Worm (Caenorhabditis elegans) whole organism, midembryonic: ENCODE results near the gene C06E8.5.

Source experiments
- T22C8.4 ChIP-seq: fragments of 200-800 bp; sonication (Bioruptor generic); IDR thresholded peaks from 2 replicates; pipeline ENCODE4 v1.3.6; 2022; ENCODE audit warnings: missing genetic modification characterization, missing compliant biosample characterization
- cog-1 ChIP-seq: sonication (generic microtip); optimal IDR thresholded peaks from 2 replicates; lab custom pipeline; 2016; ENCODE audit warnings: missing genetic modification characterization, missing compliant biosample characterization
- flt-1 ChIP-seq: fragments of 200-800 bp; sonication (Bioruptor generic); IDR thresholded peaks from 2 replicates; pipeline ENCODE4 v1.3.6; 2022; ENCODE audit warnings: missing genetic modification characterization, missing compliant biosample characterization
- klf-2 ChIP-seq: fragments of 200-800 bp; sonication (Bioruptor generic); conservative IDR thresholded peaks from 2 replicates; pipeline ENCODE4 v1.3.6; 2022; ENCODE audit warnings: missing genetic modification reagents, missing genetic modification characterization, missing compliant biosample characterization
- med-1 ChIP-seq: sonication (generic microtip); optimal IDR thresholded peaks from 2 replicates; lab custom pipeline; 2017; ENCODE audit warnings: missing genetic modification characterization, mild to moderate bottlenecking, missing compliant biosample characterization, antibody characterized with exemption, missing genetic modification reagents; ENCODE audit not compliant: insufficient read depth
- ref-1 ChIP-seq: fragments of 200-800 bp; sonication (Bioruptor generic); conservative IDR thresholded peaks from 2 replicates; pipeline ENCODE4 v1.3.6; 2022; ENCODE audit warnings: missing genetic modification reagents, missing genetic modification characterization, missing compliant biosample characterization
- tab-1 ChIP-seq: fragments of 200-800 bp; sonication (Bioruptor generic); IDR thresholded peaks from 2 replicates; pipeline ENCODE4 v1.3.6; 2022; ENCODE audit warnings: missing genetic modification characterization, missing compliant biosample characterization
- ztf-23 ChIP-seq: fragments of 200-800 bp; sonication (Bioruptor generic); IDR thresholded peaks from 2 replicates; pipeline ENCODE4 v1.3.6; 2022; ENCODE audit warnings: missing genetic modification reagents, missing genetic modification characterization, missing compliant biosample characterization
- ztf-29 ChIP-seq: fragments of 200-800 bp; sonication (Bioruptor generic); IDR thresholded peaks from 2 replicates; pipeline ENCODE4 v1.3.6; 2022; ENCODE audit warnings: missing genetic modification reagents, missing genetic modification characterization, missing compliant biosample characterization

The C06E8.5 gene

ce11 chrIII:6969781-6970342 lies 35.4 kb downstream of the C06E8.5 start:
- no peak for TF ChIP-seq med-1 (GFP tag; lab: Kevin White, UChicago)
- TF ChIP-seq ztf-29 (GFP tag; lab: Robert Waterston, UW): no peak
- no peak for TF ChIP-seq flt-1
- no peak for TF ChIP-seq klf-2 (GFP tag; lab: Robert Waterston, UW)
- no peak for TF ChIP-seq ref-1 (GFP tag; lab: Robert Waterston, UW)
- TF ChIP-seq ztf-23: no peak
- no peak for TF ChIP-seq tab-1 (GFP tag; lab: Robert Waterston, UW)
- no peak for TF ChIP-seq T22C8.4 (GFP tag; lab: Robert Waterston, UW)
- no peak for TF ChIP-seq cog-1 (tag; lab: Kevin White, UChicago)

DNA sequence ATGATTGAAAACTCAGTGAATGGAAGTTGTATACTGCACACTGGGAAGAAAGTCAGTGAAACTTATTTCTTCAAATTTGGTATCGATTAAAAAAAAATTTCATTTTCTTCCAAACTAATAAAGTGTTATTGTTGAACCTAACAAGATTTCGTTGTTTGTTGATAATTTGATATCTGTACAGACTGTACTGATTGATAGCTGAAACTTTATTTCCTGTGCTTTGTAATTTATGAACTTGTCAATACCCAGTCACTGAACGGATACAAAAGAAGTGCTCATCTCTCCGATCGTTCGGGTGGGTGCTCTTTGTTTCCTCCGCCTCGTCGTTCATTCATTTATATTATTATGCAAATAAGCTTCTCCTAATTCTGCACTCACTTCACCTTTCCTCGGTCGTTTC lies 36.2 kb downstream of the C06E8.5 start, which contains the start of gene F31E3.12:
TSS of gene F31E3.12 (plus strand) at position 301 of the 400 bp plus-strand sequence.
- no peak for TF ChIP-seq klf-2 (GFP tag; lab: Robert Waterston, UW)
- no peak for TF ChIP-seq med-1 (GFP tag; lab: Kevin White, UChicago)
- TF ChIP-seq flt-1: no peak
- TF ChIP-seq ztf-23: no peak
- TF ChIP-seq ref-1 (GFP tag; lab: Robert Waterston, UW): no peak
- no peak for TF ChIP-seq cog-1 (tag; lab: Kevin White, UChicago)
- no peak for TF ChIP-seq ztf-29 (GFP tag; lab: Robert Waterston, UW)
- no peak for TF ChIP-seq T22C8.4 (GFP tag; lab: Robert Waterston, UW)
- TF ChIP-seq tab-1 (GFP tag; lab: Robert Waterston, UW): no peak

DNA sequence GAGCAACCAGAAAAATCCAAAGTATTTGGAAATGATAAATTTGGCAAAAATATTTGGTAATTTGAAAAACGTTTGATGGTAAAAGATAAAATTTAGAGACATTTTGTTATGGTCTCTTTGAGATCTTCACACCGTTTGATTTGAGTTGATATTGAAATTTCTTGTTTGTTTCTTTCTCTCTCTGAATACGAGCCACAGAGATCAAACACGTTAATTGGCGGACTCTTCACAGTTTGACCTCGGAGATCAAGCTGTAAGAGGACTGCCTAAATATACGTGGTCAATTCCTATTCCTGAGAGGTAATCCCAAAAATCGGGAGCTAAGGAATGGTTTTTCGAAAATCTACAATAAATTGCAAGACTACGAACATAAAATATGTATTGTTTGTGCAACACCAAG lies 36.6 kb downstream of the C06E8.5 start:
- TF ChIP-seq tab-1 (GFP tag; lab: Robert Waterston, UW): no peak
- TF ChIP-seq flt-1: no peak
- no peak for TF ChIP-seq T22C8.4 (GFP tag; lab: Robert Waterston, UW)
- no peak for TF ChIP-seq klf-2 (GFP tag; lab: Robert Waterston, UW)
- TF ChIP-seq cog-1 (tag; lab: Kevin White, UChicago): no peak
- TF ChIP-seq ztf-23: no peak

- TF ChIP-seq ref-1 (GFP tag; lab: Robert Waterston, UW) (no peak), ztf-29 (GFP tag; lab: Robert Waterston, UW) (no peak), klf-2 (GFP tag; lab: Robert Waterston, UW) (no peak)
Measured at ce11 chrIII:6968080-6968639, 37.1 kb downstream of the C06E8.5 start, which contains the start of gene panl-2. Gene panl-2, minus strand, starts transcription at chrIII:6968130.

DNA sequence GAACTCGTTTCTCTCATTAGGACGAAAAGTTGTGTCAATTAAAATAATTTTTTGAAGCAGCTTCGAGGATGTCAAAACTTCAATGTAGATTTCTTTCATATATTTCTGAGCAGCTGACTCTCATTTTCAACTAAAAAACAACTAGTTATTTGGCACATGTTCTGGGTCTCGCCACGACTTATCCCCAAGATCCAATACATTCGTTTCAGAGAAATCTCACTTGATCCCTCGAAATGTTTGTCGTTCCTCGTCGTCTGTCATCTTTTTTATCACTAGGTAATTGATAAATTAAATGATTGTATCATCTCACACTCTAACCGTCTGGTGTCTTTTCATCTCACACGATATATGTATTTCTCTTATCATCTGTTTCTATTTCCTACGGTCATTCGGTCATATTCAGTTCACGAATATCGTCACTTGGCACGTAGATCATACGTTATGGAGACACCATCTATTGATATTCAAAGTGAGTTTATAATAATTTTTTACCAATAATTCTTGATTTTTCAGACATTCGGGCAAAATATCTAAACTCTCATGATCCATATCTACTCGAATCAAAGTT lies 43.2 kb downstream of the C06E8.5 start, which contains the start of the genes rpn-6.1 and F57B9.1:
TSS of gene rpn-6.1 (minus strand) at position 65 of the 568 bp plus-strand sequence.
TSS of gene F57B9.1 (plus strand) at position 154 of the 568 bp plus-strand sequence.
- no peak for TF ChIP-seq med-1 (GFP tag; lab: Kevin White, UChicago)
- TF ChIP-seq flt-1: no peak
- TF ChIP-seq klf-2 (GFP tag; lab: Robert Waterston, UW): no peak
- TF ChIP-seq tab-1 (GFP tag; lab: Robert Waterston, UW): no peak
- no peak for TF ChIP-seq ref-1 (GFP tag; lab: Robert Waterston, UW)
- TF ChIP-seq ztf-29 (GFP tag; lab: Robert Waterston, UW): no peak
- no peak for TF ChIP-seq cog-1 (tag; lab: Kevin White, UChicago)
- TF ChIP-seq ztf-23: no peak
- TF ChIP-seq T22C8.4 (GFP tag; lab: Robert Waterston, UW): no peak

DNA sequence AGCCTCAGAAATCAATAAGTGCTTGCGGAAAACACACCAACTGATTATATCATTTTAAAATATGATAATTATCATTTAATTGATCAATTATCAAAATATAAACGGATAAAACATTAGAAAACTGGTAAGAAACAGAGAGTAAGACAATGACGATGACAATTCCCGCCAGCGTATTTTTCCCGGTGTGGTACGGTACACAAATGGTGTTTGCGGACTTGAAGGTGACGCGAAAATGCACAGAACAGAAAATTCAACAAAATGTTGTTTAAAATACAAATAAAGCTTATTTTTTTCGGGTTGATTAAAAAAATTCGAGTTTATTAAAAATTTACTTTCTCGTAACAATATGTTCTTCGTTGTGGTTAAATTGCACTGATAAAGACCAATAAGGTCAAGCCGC lies 44.1 kb downstream of the C06E8.5 start:
- TF ChIP-seq flt-1 (no peak), klf-2 (GFP tag; lab: Robert Waterston, UW) (no peak), T22C8.4 (GFP tag; lab: Robert Waterston, UW) (no peak)

DNA sequence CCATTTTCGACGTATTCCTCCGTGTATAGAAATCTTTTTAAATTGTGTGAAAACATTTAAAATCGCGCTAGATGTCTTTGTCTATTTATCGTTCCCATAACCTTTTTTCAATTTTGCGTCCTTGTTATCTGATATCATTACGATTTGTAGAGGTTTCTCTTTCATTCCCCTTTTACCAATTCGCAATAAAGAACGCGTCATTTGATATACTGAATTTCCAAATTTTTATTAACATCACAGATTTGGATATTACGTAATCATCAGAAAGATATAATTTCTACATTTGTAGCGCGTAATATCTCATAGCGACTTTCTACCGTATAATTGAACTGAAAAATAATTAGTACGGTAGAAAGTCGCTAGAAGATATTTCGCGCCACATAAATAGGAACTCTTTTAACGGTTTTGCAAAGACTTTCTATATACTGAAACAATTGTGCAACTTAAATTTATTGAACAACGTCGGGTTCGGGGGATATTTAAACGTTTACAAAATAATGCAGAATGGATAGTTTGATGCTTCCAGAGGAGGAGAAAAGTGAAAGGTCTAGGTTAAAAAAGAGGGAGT lies 46.5 kb downstream of the C06E8.5 start:
- TF ChIP-seq klf-2 (GFP tag; lab: Robert Waterston, UW) (no peak), T22C8.4 (GFP tag; lab: Robert Waterston, UW) (no peak), ztf-29 (GFP tag; lab: Robert Waterston, UW) (no peak), ref-1 (GFP tag; lab: Robert Waterston, UW) (no peak), ztf-23 (no peak)

- TF ChIP-seq flt-1: no peak
- no peak for TF ChIP-seq med-1 (GFP tag; lab: Kevin White, UChicago)
- TF ChIP-seq T22C8.4 (GFP tag; lab: Robert Waterston, UW): no peak
- TF ChIP-seq ref-1 (GFP tag; lab: Robert Waterston, UW): no peak
- TF ChIP-seq klf-2 (GFP tag; lab: Robert Waterston, UW): no peak
- TF ChIP-seq tab-1 (GFP tag; lab: Robert Waterston, UW): no peak
- TF ChIP-seq cog-1 (tag; lab: Kevin White, UChicago): no peak
- no peak for TF ChIP-seq ztf-29 (GFP tag; lab: Robert Waterston, UW)
- no peak for TF ChIP-seq ztf-23
Measured at ce11 chrIII:6955766-6956165, 49.5 kb downstream of the C06E8.5 start.

ce11 chrIII:6953978-6954377 lies 51.3 kb downstream of the C06E8.5 start:
- TF ChIP-seq ref-1 (GFP tag; lab: Robert Waterston, UW): no peak
- TF ChIP-seq med-1 (GFP tag; lab: Kevin White, UChicago): no peak
- TF ChIP-seq ztf-29 (GFP tag; lab: Robert Waterston, UW): no peak
- no peak for TF ChIP-seq cog-1 (tag; lab: Kevin White, UChicago)
- TF ChIP-seq klf-2 (GFP tag; lab: Robert Waterston, UW): no peak
- no peak for TF ChIP-seq ztf-23
- no peak for TF ChIP-seq T22C8.4 (GFP tag; lab: Robert Waterston, UW)
- no peak for TF ChIP-seq flt-1
- no peak for TF ChIP-seq tab-1 (GFP tag; lab: Robert Waterston, UW)
